Worm (Caenorhabditis elegans) whole organism, L1 larva: ENCODE data around the gene srh-87.

Source experiments
- dpl-1 ChIP-seq, 3 experiments: fragments of 150-350 bp in 2 of 3; sonication (generic microtip) in 1 of 3; optimal IDR thresholded peaks; 2 replicates each; lab custom pipeline; 2014 to 2017; ENCODE audit warnings: missing biosample characterization in 3 of 3, missing genetic modification characterization in 3 of 3, missing genetic modification reagents in 3 of 3
- efl-1 ChIP-seq, 4 experiments: fragments of 150-350 bp; optimal IDR thresholded peaks in 3 of 4; peaks in 1 of 4; 1 replicate in 1 of 4; 2 replicates in 3 of 4; lab custom pipeline; 2014; ENCODE audit warnings: missing biosample characterization in 2 of 4, missing genetic modification characterization in 2 of 4, missing genetic modification reagents in 2 of 4
- elt-3 ChIP-seq, 6 experiments: fragments of 150-350 bp in 1 of 6; sonication (generic microtip); optimal IDR thresholded peaks; 2 replicates each; lab custom pipeline; 2017 to 2018; ENCODE audit warnings: missing biosample characterization in 6 of 6, missing genetic modification characterization in 6 of 6, inconsistent platforms in 1 of 6
- fkh-10 ChIP-seq: sonication (generic microtip); optimal IDR thresholded peaks from 2 replicates; lab custom pipeline; 2017; ENCODE audit warnings: missing biosample characterization, missing genetic modification reagents, missing genetic modification characterization
- isw-1 ChIP-seq: fragments of 200-800 bp; sonication (Bioruptor generic); IDR thresholded peaks from 2 replicates; pipeline ENCODE4 v1.3.6; 2022; ENCODE audit warnings: missing genetic modification characterization, missing compliant biosample characterization
- lin-15B ChIP-seq: fragments of 150-350 bp; sonication (generic microtip); optimal IDR thresholded peaks from 3 replicates; lab custom pipeline; 2014; ENCODE audit warnings: missing biosample characterization, missing genetic modification characterization
- lin-39 ChIP-seq: fragments of 150-350 bp; optimal IDR thresholded peaks from 2 replicates; lab custom pipeline; 2014; ENCODE audit warnings: missing biosample characterization, missing genetic modification reagents, missing genetic modification characterization
- mep-1 ChIP-seq: fragments of 150-350 bp; optimal IDR thresholded peaks from 2 replicates; lab custom pipeline; 2014; ENCODE audit warnings: missing biosample characterization, missing genetic modification characterization
- nhr-28 ChIP-seq: fragments of 150-350 bp; optimal IDR thresholded peaks from 2 replicates; lab custom pipeline; 2014; ENCODE audit warnings: missing biosample characterization, missing genetic modification characterization

DNA sequence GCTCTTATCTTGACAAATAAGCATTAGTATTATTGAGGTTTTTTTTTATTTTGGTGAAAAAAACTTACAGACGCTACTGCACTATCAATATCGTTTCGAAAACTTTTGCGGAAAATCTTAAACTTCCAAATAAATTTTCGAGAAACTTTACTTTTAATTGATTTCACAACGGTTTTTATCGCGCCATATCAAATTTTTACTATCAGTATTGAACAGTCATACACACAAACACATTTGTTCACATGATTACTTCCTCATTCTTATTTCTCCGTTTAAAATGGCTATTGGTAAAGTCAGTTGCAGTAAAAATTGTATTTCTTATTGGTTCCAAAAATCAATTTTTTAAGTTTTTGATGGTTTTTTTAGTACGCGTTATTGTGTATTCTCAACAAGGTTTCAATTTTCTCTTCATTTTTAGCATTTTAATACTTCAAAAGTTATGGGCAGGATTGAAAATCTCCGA lies 49.3 kb downstream of the srh-87 start, which contains the start of gene pals-32:
- TF ChIP-seq mep-1 = no peak
- no peak for TF ChIP-seq lin-39 (tag; lab: Kevin White, UChicago)
- no peak for TF ChIP-seq dpl-1 (GFP tag; optimal IDR thresholded peaks at IDR 0.05; lab: Kevin White, UChicago)
- no peak for TF ChIP-seq elt-3 (tag; optimal IDR thresholded peaks at IDR 0.05; lab: Kevin White, UChicago)
- TF ChIP-seq nhr-28 = no peak
- TF ChIP-seq fkh-10 (GFP tag; lab: Kevin White, UChicago) = no peak
- TF ChIP-seq lin-15B (tag; lab: Kevin White, UChicago) = no peak
- TF ChIP-seq efl-1 (optimal IDR thresholded peaks at IDR 0.05; lab: Kevin White, UChicago) = no peak
- no peak for TF ChIP-seq efl-1 (GFP tag; optimal IDR thresholded peaks at IDR 0.05 in 1 of 2; lab: Kevin White, UChicago)
- TF ChIP-seq isw-1 (GFP tag; lab: Robert Waterston, UW) = no peak
